Fruit fly (Drosophila melanogaster): ENCODE measurements around the gene CG42542.
A peak's percentile ranks its signal among the peaks of the same experiment; 100 is the strongest.

CG42542 gene

DNA sequence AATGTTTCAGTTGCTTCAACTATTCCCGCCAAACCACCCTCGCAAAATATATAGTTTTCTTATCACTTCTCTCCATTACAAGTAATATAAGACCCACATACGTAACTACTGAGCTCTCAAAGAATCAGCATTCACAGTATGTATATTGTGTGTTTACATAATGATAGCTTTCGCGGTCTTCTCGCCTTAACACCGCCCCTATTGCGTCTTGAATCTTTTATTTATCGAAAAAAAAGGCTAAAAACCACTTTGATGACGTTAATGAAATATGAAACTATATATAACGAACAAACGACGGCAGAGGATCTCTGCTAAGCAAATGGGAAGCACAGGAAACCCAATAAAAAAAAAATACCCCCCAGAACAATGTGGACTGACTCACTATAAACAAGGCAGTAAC, 975 bp downstream of the CG42542 start:
- TF ChIP-seq Rel (GFP tag; optimal IDR thresholded peaks at IDR 0.05) (no peak), Rel (tag; optimal IDR thresholded peaks at IDR 0.05) (peak; percentile 73), sv (GFP tag; optimal IDR thresholded peaks at IDR 0.05) (no peak), Dif (GFP tag; optimal IDR thresholded peaks at IDR 0.05; ENCODE audit: partially characterized antibody) (no peak), dsf (GFP tag; optimal IDR thresholded peaks at IDR 0.05; ENCODE audit: borderline replicate concordance) (no peak), h (GFP tag; optimal IDR thresholded peaks at IDR 0.05) (no peak), N (GFP tag; optimal IDR thresholded peaks at IDR 0.05) (no peak), Myc (optimal IDR thresholded peaks at IDR 0.05) (no peak), Hr83 (GFP tag; optimal IDR thresholded peaks at IDR 0.05; ENCODE audit: poor library complexity, severe bottlenecking) (peak; percentile 9), jim (GFP tag; optimal IDR thresholded peaks at IDR 0.05) (no peak)

DNA sequence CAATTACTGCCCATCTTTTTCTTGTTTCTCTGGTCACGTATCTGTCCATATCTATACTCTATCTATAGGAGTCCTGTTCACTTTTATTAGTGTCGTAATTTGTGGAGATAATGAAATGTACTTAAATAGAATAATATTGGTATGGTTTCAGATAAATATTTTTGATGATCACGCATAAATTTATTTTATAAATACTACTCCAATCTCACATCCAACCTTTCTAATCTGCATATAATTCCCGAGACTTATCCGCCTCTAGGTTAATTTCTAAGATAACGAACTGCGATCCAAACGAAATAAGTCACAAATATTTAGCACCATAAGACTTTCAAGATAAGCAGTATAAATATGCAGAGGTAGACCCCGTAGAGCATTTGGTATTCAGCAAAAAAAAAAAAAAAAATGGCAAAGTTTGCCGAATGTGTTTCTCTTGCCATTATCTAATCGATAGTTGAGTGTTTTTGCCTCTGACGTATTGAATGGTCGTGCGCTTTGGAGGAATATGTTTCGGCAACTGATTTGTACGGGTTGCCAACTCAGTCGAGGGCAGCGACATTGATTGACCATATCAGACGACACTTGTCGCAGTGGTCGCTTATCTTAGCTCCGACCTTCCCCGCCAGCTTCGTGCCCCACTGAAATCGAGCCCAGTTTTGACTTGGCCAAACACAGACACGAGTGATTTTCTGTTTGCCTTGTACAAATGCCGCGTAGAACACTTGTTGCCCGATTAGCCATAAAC, 1.8 kb downstream of the CG42542 start:
- TF ChIP-seq brk (GFP tag; optimal IDR thresholded peaks at IDR 0.05) (peak; percentile 35), h (GFP tag; optimal IDR thresholded peaks at IDR 0.05) (peak; percentile 76), rgr (GFP tag; optimal IDR thresholded peaks at IDR 0.05) (no peak), Rel (GFP tag; optimal IDR thresholded peaks at IDR 0.05) (no peak), Rel (tag; optimal IDR thresholded peaks at IDR 0.05) (peak; percentile 12), br (GFP tag; optimal IDR thresholded peaks at IDR 0.05) (peak; percentile 15)

- no peak for TF ChIP-seq Hr78 (GFP tag; optimal IDR thresholded peaks at IDR 0.05)
- no peak for TF ChIP-seq br (GFP tag; optimal IDR thresholded peaks at IDR 0.05)
- TF ChIP-seq CG9705 (GFP tag; optimal IDR thresholded peaks at IDR 0.05), result no peak
- no peak for TF ChIP-seq psq (GFP tag; optimal IDR thresholded peaks at IDR 0.05)
- no peak for TF ChIP-seq CrebA (GFP tag; optimal IDR thresholded peaks at IDR 0.05; ENCODE audit: borderline replicate concordance)
- TF ChIP-seq ey (GFP tag; optimal IDR thresholded peaks at IDR 0.05), result no peak
These were observed 8.8 kb downstream of the CG42542 start for dm6 chr3R:15205223-15205622.

DNA sequence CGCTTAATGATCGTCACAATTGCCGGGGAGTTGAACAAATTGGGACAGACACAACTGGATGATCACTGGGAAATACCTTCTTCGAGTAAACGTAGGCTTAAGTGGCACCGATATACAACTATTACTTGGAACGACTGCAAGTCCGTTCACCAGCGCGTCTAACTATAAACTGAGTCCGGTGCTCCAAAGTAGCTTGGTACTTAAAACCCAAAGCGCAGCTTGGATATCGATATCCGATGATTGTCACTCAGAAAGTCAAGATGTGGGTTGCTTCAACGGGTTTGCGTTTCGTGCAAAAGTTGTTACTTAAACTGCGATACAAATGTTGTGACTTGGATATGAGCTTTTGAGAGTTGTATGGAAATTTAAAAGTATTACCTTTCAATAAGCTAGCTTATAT, 9.9 kb downstream of the CG42542 start, which contains the start of gene Spn88Ea:
TSS of gene Spn88Ea (minus strand) at position 175 of the 400 bp plus-strand sequence.
- TF ChIP-seq Vsx2 (GFP tag; optimal IDR thresholded peaks at IDR 0.05; ENCODE audit: partially characterized antibody) (peak; percentile 66), N (GFP tag; optimal IDR thresholded peaks at IDR 0.05) (no peak), Rel (GFP tag; optimal IDR thresholded peaks at IDR 0.05) (no peak), Rel (tag; optimal IDR thresholded peaks at IDR 0.05) (peak; percentile 68), tai (GFP tag; optimal IDR thresholded peaks at IDR 0.05) (no peak), Mio (GFP tag; optimal IDR thresholded peaks at IDR 0.05) (no peak), br (GFP tag; optimal IDR thresholded peaks at IDR 0.05) (peak; percentile 8), CrebA (GFP tag; optimal IDR thresholded peaks at IDR 0.05; ENCODE audit: borderline replicate concordance) (no peak), dl (GFP tag; optimal IDR thresholded peaks at IDR 0.05; ENCODE audit: insufficient read depth in 1 of 2, partially characterized antibody in 2 of 2) (no peak), Sp1 (GFP tag; optimal IDR thresholded peaks at IDR 0.05) (peak; percentile 2), HLH106 (tag; optimal IDR thresholded peaks at IDR 0.05) (peak; percentile 3), woc (GFP tag; optimal IDR thresholded peaks at IDR 0.05) (peak; percentile 50)

DNA sequence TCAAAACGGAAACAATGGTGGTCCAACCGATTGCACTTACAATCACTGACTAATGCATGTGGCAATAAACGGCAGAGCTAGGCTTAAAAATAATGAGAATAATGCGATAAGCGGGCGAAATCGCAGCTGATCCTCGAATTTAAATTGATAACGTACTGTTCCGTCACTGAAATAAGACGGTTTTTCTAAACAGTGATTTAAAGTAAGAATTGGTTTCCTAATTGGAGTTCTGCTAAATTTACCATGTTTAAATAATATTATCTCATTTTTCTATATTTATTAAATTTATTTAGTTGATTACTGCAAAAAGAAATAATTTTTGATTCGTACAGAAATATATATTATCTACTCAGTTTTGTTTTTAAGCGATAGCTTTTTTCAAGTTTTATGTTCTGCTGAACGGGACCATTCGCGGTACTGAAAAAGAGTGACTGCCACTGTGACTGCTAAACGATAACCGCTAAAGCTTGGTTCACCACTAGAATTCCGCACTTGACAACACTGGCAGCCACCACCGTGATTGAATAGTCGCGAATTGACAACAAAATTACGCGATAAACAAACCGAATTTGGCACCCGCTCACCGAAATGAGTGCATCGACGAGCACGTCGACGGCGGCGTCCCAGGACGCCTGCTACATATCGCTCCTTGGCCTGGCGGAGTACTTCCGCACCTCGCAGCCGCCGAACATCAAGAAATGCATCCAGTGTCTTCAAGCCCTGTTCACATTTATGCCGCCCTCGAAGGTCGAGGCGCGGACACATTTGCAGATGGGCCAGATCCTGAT, 12.5 kb downstream of the CG42542 start, which contains the start of the genes Spn88Eb and Mau2:
TSS of gene Spn88Eb (minus strand) at position 51 of the 788 bp plus-strand sequence.
TSS of gene Mau2 (plus strand) at position 493 of the 788 bp plus-strand sequence.
- TF ChIP-seq h (GFP tag; optimal IDR thresholded peaks at IDR 0.05) (no peak), fru (GFP tag; optimal IDR thresholded peaks at IDR 0.05) (no peak), sage (GFP tag; optimal IDR thresholded peaks at IDR 0.05) (no peak), rgr (GFP tag; optimal IDR thresholded peaks at IDR 0.05) (peak; percentile 64), woc (GFP tag; optimal IDR thresholded peaks at IDR 0.05) (peak; percentile 82), Myc (optimal IDR thresholded peaks at IDR 0.05) (peak; percentile 67), HLH106 (tag; optimal IDR thresholded peaks at IDR 0.05) (peak; percentile 74), CG9705 (GFP tag; optimal IDR thresholded peaks at IDR 0.05) (peak; percentile 61), dmrt93B (GFP tag; optimal IDR thresholded peaks at IDR 0.05) (no peak), Dif (GFP tag; optimal IDR thresholded peaks at IDR 0.05; ENCODE audit: partially characterized antibody) (no peak), ey (GFP tag; optimal IDR thresholded peaks at IDR 0.05) (peak; percentile 47), pan (optimal IDR thresholded peaks at IDR 0.05) (no peak), Sp1 (GFP tag; optimal IDR thresholded peaks at IDR 0.05) (peak; percentile 56), OdsH (GFP tag; optimal IDR thresholded peaks at IDR 0.05) (peak; percentile 18), Rel (GFP tag; optimal IDR thresholded peaks at IDR 0.05) (no peak), Rel (tag; optimal IDR thresholded peaks at IDR 0.05) (peak; percentile 7), Dfd (GFP tag; optimal IDR thresholded peaks at IDR 0.05) (no peak), dsf (GFP tag; optimal IDR thresholded peaks at IDR 0.05; ENCODE audit: borderline replicate concordance) (no peak), Hr78 (GFP tag; optimal IDR thresholded peaks at IDR 0.05) (no peak), Hr83 (GFP tag; optimal IDR thresholded peaks at IDR 0.05; ENCODE audit: poor library complexity, severe bottlenecking) (peak; percentile 72), psq (GFP tag; optimal IDR thresholded peaks at IDR 0.05) (peak; percentile 15), Hnf4 (GFP tag; optimal IDR thresholded peaks at IDR 0.05) (no peak), foxo (GFP tag; optimal IDR thresholded peaks at IDR 0.05) (peak in 1 of 2 experiments; percentile 81)

Measured in whole organism, wandering third instar larva.